Worm (Caenorhabditis elegans) whole organism, L3 larva: ENCODE results near the gene rmd-1.

ENCODE experiments used
- ZK546.5 ChIP-seq: sonication (generic microtip); optimal IDR thresholded peaks from 2 replicates; lab custom pipeline; 2017; ENCODE audit warnings: missing biosample characterization, missing genetic modification characterization
- ceh-82 ChIP-seq: fragments of 150-350 bp; optimal IDR thresholded peaks from 2 replicates; lab custom pipeline; 2014; ENCODE audit warnings: missing biosample characterization, missing genetic modification characterization
- ceh-9 ChIP-seq: sonication (generic microtip); optimal IDR thresholded peaks from 2 replicates; lab custom pipeline; 2018; ENCODE audit warnings: missing biosample characterization, missing genetic modification characterization
- egl-27 ChIP-seq: sonication (generic microtip); optimal IDR thresholded peaks from 4 replicates; lab custom pipeline; 2017; ENCODE audit warnings: missing biosample characterization, missing genetic modification reagents, missing genetic modification characterization
- elt-1 ChIP-seq: fragments of 150-350 bp; optimal IDR thresholded peaks from 2 replicates; lab custom pipeline; 2014; ENCODE audit warnings: missing biosample characterization, missing genetic modification characterization
- elt-3 ChIP-seq, 3 experiments: fragments of 150-350 bp in 1 of 3; sonication (generic microtip) in 2 of 3; optimal IDR thresholded peaks; 2 replicates in 2 of 3; 4 replicates in 1 of 3; lab custom pipeline; 2014 to 2017; ENCODE audit warnings: missing biosample characterization in 3 of 3, missing genetic modification characterization in 3 of 3
- jun-1 ChIP-seq: fragments of 150-350 bp; optimal IDR thresholded peaks from 2 replicates; lab custom pipeline; 2014; ENCODE audit warnings: missing biosample characterization, missing genetic modification reagents, missing genetic modification characterization
- lin-39 ChIP-seq: fragments of 150-350 bp; optimal IDR thresholded peaks from 2 replicates; lab custom pipeline; 2018; ENCODE audit warnings: missing biosample characterization, missing genetic modification reagents, missing genetic modification characterization
- mml-1 ChIP-seq: fragments of 150-350 bp; sonication (generic microtip); optimal IDR thresholded peaks from 3 replicates; lab custom pipeline; 2014; ENCODE audit warnings: missing biosample characterization, missing genetic modification characterization
- pha-4 ChIP-seq: fragments of 150-350 bp; optimal IDR thresholded peaks from 2 replicates; lab custom pipeline; 2014; ENCODE audit warnings: missing biosample characterization, missing genetic modification reagents, missing genetic modification characterization
- pqm-1 ChIP-seq: fragments of 150-350 bp; optimal IDR thresholded peaks from 2 replicates; lab custom pipeline; 2017; ENCODE audit warnings: missing biosample characterization, missing genetic modification characterization, inconsistent platforms
- ztf-4 ChIP-seq: fragments of 150-350 bp; optimal IDR thresholded peaks from 2 replicates; lab custom pipeline; 2014; ENCODE audit warnings: missing biosample characterization, missing genetic modification characterization

DNA sequence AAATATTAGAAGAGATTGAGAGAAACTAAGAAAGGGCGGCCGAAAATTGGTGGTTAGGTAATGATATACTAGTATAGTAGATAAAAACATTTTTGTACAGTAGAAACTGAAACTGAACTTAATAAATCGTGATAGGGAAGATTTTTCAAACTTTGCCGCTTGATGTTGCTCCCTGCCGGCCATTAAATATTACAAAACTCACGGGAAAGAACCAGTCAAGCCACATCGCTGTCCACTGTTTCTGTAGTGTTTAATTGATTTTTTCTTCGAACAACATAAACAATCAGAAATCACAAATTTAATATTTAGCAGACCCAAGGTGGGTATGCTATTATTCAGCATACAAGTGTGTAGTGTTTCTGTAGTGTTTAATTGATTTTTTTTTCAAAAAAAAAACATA lies 7.8 kb upstream of the rmd-1 start, which contains the start of gene T05G5.5:
- TF ChIP-seq mml-1 (tag; lab: Kevin White, UChicago) (no peak), pha-4 (tag; lab: Kevin White, UChicago) (no peak), egl-27 (tag; lab: Kevin White, UChicago) (no peak), lin-39 (no peak), pqm-1 (tag; lab: Kevin White, UChicago) (no peak), ztf-4 (tag; lab: Kevin White, UChicago) (no peak), elt-1 (tag; lab: Kevin White, UChicago) (no peak), ceh-82 (tag; lab: Kevin White, UChicago) (no peak), jun-1 (tag; lab: Kevin White, UChicago) (no peak), elt-3 (tag; optimal IDR thresholded peaks at IDR 0.05; lab: Kevin White, UChicago) (no peak), ceh-9 (tag; lab: Kevin White, UChicago) (no peak), ZK546.5 (tag; lab: Kevin White, UChicago) (no peak)
